Worm (Caenorhabditis elegans) whole organism, midembryonic: ENCODE measurements around the gene str-151.

Experiments
- T22C8.4 ChIP-seq: fragments of 200-800 bp; sonication (Bioruptor generic); IDR thresholded peaks from 2 replicates; pipeline ENCODE4 v1.3.6; 2022; ENCODE audit warnings: missing genetic modification characterization, missing compliant biosample characterization
- flt-1 ChIP-seq: fragments of 200-800 bp; sonication (Bioruptor generic); IDR thresholded peaks from 2 replicates; pipeline ENCODE4 v1.3.6; 2022; ENCODE audit warnings: missing genetic modification characterization, missing compliant biosample characterization
- klf-2 ChIP-seq: fragments of 200-800 bp; sonication (Bioruptor generic); conservative IDR thresholded peaks from 2 replicates; pipeline ENCODE4 v1.3.6; 2022; ENCODE audit warnings: missing genetic modification reagents, missing genetic modification characterization, missing compliant biosample characterization
- med-1 ChIP-seq: sonication (generic microtip); optimal IDR thresholded peaks from 2 replicates; lab custom pipeline; 2017; ENCODE audit warnings: missing genetic modification characterization, mild to moderate bottlenecking, missing compliant biosample characterization, antibody characterized with exemption, missing genetic modification reagents; ENCODE audit not compliant: insufficient read depth
- ref-1 ChIP-seq: fragments of 200-800 bp; sonication (Bioruptor generic); conservative IDR thresholded peaks from 2 replicates; pipeline ENCODE4 v1.3.6; 2022; ENCODE audit warnings: missing genetic modification reagents, missing genetic modification characterization, missing compliant biosample characterization
- tab-1 ChIP-seq: fragments of 200-800 bp; sonication (Bioruptor generic); IDR thresholded peaks from 2 replicates; pipeline ENCODE4 v1.3.6; 2022; ENCODE audit warnings: missing genetic modification characterization, missing compliant biosample characterization
- ztf-23 ChIP-seq: fragments of 200-800 bp; sonication (Bioruptor generic); IDR thresholded peaks from 2 replicates; pipeline ENCODE4 v1.3.6; 2022; ENCODE audit warnings: missing genetic modification reagents, missing genetic modification characterization, missing compliant biosample characterization
- ztf-29 ChIP-seq: fragments of 200-800 bp; sonication (Bioruptor generic); IDR thresholded peaks from 2 replicates; pipeline ENCODE4 v1.3.6; 2022; ENCODE audit warnings: missing genetic modification reagents, missing genetic modification characterization, missing compliant biosample characterization

DNA sequence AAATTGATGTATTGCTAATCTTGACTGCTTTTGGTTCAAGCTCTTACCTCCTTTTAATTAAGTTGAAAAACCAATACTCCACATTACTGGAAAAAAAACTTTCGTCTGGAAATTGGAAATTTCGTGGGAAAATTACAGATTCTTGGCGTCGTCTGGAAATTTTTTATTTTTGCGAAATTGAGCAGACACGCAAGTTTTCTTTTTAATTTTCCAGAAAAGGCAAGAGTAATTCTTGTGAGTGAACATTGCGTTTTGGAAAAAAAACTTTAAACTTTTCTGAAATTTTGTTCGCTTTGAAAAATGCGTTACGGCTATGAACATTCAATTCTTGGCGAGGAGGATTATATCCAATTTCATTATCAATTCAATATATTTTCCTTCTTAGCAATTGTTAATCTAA is 10.4 kb upstream of the str-151 start, which contains the start of gene sru-45:
- TF ChIP-seq flt-1 (GFP tag; lab: Robert Waterston, UW) (no peak), tab-1 (GFP tag; lab: Robert Waterston, UW) (no peak), ztf-23 (GFP tag; lab: Robert Waterston, UW) (no peak), ztf-29 (GFP tag; lab: Robert Waterston, UW) (no peak), T22C8.4 (GFP tag; lab: Robert Waterston, UW) (no peak), med-1 (GFP tag; lab: Kevin White, UChicago) (no peak), ref-1 (GFP tag; lab: Robert Waterston, UW) (no peak), klf-2 (GFP tag; lab: Robert Waterston, UW) (no peak)
